Fruit fly (Drosophila melanogaster): ENCODE measurements around the gene CG10026.

Gene CG10026

dm6 chr2L:19425765-19426329, 28.2 kb upstream of the CG10026 start (continued):
- no peak for TF ChIP-seq vnd (GFP tag; IDR thresholded peaks at IDR 0.05; ENCODE audit: partially characterized antibody)
- peak; percentile 43 for TF ChIP-seq CG12071 (GFP tag; optimal IDR thresholded peaks at IDR 0.05)
- no peak for TF ChIP-seq CG7357 (GFP tag; IDR thresholded peaks at IDR 0.05)
- TF ChIP-seq gt (GFP tag; IDR thresholded peaks at IDR 0.05): no peak
- TF ChIP-seq CG3407 (GFP tag; optimal IDR thresholded peaks at IDR 0.05): peak; percentile 30
- TF ChIP-seq bab2 (GFP tag; optimal IDR thresholded peaks at IDR 0.05): peak; percentile 52
- peak; percentile 82 for TF ChIP-seq CG11504 (tag; optimal IDR thresholded peaks at IDR 0.05)
- TF ChIP-seq CG3995 (GFP tag; optimal IDR thresholded peaks at IDR 0.05): peak; percentile 29
- TF ChIP-seq CG13424 (tag; optimal IDR thresholded peaks at IDR 0.05): peak; percentile 74
- TF ChIP-seq CG11093 (GFP tag; IDR thresholded peaks at IDR 0.05): 0 out of 3 replicates have a peak, but pooled peaks have one; percentile 27
- TF ChIP-seq Hr3 (GFP tag; optimal IDR thresholded peaks at IDR 0.05): peak; percentile 55
- TF ChIP-seq hb (GFP tag; IDR thresholded peaks at IDR 0.05; ENCODE audit: partially characterized antibody): no peak
- TF ChIP-seq croc (GFP tag; conservative IDR thresholded peaks at IDR 0.05): 0 out of 3 replicates have a peak, but pooled peaks have one; percentile 35
- TF ChIP-seq CG4424 (GFP tag; optimal IDR thresholded peaks at IDR 0.05): peak; percentile 74
- TF ChIP-seq gro (GFP tag; optimal IDR thresholded peaks at IDR 0.05): peak; percentile 27
- TF ChIP-seq Ptx1 (GFP tag; IDR thresholded peaks at IDR 0.05): peak; percentile 76
- peak; percentile 69 for TF ChIP-seq Hmr (GFP tag; optimal IDR thresholded peaks at IDR 0.05)
- no peak for TF ChIP-seq ac (GFP tag; optimal IDR thresholded peaks at IDR 0.05)
- TF ChIP-seq CG13624 (GFP tag; optimal IDR thresholded peaks at IDR 0.05): peak; percentile 64
- no peak for TF ChIP-seq D (optimal IDR thresholded peaks at IDR 0.05)
- peak; percentile 68 for TF ChIP-seq D (GFP tag; optimal IDR thresholded peaks at IDR 0.05)
- peak; percentile 61 for TF ChIP-seq CG9817 (tag; optimal IDR thresholded peaks at IDR 0.05)
- TF ChIP-seq aop (GFP tag; IDR thresholded peaks at IDR 0.05): 0 out of 2 replicates have a peak, but pooled peaks have one; percentile 35
- no peak for TF ChIP-seq nom (GFP tag; optimal IDR thresholded peaks at IDR 0.05)
- TF ChIP-seq CG9215 (GFP tag; IDR thresholded peaks at IDR 0.05): peak; percentile 54; the same call in 1 of the 2 replicates
- no peak for TF ChIP-seq p53 (GFP tag; optimal IDR thresholded peaks at IDR 0.05)
- TF ChIP-seq CG17568 (GFP tag; optimal IDR thresholded peaks at IDR 0.05): peak; percentile 59
- TF ChIP-seq yki (optimal IDR thresholded peaks at IDR 0.05): no peak
- TF ChIP-seq Ets97D (GFP tag; optimal IDR thresholded peaks at IDR 0.05): no peak
- TF ChIP-seq Xbp1 (GFP tag; optimal IDR thresholded peaks at IDR 0.05): peak; percentile 77
- TF ChIP-seq Nf-YA (GFP tag; IDR thresholded peaks at IDR 0.05): peak; percentile 39; the same call in 1 of the 2 replicates
- TF ChIP-seq CG30431 (GFP tag; optimal IDR thresholded peaks at IDR 0.05): peak; percentile 64
- TF ChIP-seq stwl (tag; optimal IDR thresholded peaks at IDR 0.05): peak; percentile 15
- TF ChIP-seq CG17385 (GFP tag; optimal IDR thresholded peaks at IDR 0.05): peak; percentile 62
- TF ChIP-seq sug (tag; optimal IDR thresholded peaks at IDR 0.05): peak; percentile 48
- peak; percentile 50 for TF ChIP-seq CG32772 (GFP tag; IDR thresholded peaks at IDR 0.05)
- TF ChIP-seq tup (GFP tag; optimal IDR thresholded peaks at IDR 0.05): no peak
- peak; percentile 86 for TF ChIP-seq Rfx (GFP tag; IDR thresholded peaks at IDR 0.05)
- TF ChIP-seq CG18619 (GFP tag; optimal IDR thresholded peaks at IDR 0.05): peak; percentile 65
- peak; percentile 69 for TF ChIP-seq tgo (GFP tag; IDR thresholded peaks at IDR 0.05)
- TF ChIP-seq H2.0 (GFP tag; IDR thresholded peaks at IDR 0.05): peak; percentile 71
- peak; percentile 54; the same call in 1 of the 3 replicates for TF ChIP-seq CG11695 (GFP tag; IDR thresholded peaks at IDR 0.05)
- peak; percentile 16 to 82 for TF ChIP-seq Hr51 (GFP tag; optimal IDR thresholded peaks at IDR 0.05)
- peak; percentile 33 for TF ChIP-seq oc (tag; optimal IDR thresholded peaks at IDR 0.05)
- TF ChIP-seq CG1647 (GFP tag; optimal IDR thresholded peaks at IDR 0.05): no peak
- peak; percentile 34 for TF ChIP-seq CG4328 (GFP tag; optimal IDR thresholded peaks at IDR 0.05)
- TF ChIP-seq chif (GFP tag; optimal IDR thresholded peaks at IDR 0.05): peak in 1 of 2 experiments; percentile 58
- TF ChIP-seq CG12391 (tag; optimal IDR thresholded peaks at IDR 0.05): peak; percentile 74
- peak in 1 of 3 experiments; percentile 62 for TF ChIP-seq lola (GFP tag; optimal IDR thresholded peaks at IDR 0.05)
- TF ChIP-seq ranshi (GFP tag; IDR thresholded peaks at IDR 0.05): peak; percentile 73
